Worm (Caenorhabditis elegans): Measurements from ENCODE around the gene efhd-1.
A peak's percentile ranks its signal among the peaks of the same experiment; 100 is the strongest.

The efhd-1 gene

DNA sequence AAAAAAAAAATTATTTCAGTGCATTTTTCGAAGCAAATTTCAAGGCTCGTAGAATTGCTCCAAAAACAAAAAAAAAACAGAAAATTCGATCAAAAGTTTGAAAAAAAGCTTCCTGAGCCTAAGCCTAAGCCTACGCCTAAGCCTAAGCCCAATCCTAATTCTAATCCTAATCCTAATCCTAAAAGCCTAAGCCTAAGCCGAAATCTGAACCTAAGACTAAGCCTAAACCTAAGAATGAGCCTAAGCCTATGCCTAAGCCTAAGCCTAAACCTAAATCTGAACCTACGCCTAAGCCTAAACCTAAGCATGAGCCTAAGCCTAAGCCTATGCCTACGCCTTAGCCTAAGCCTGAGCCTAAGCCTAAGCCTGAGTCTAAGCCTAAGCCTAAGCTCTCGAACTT, 27.6 kb downstream of the efhd-1 start:
- TF ChIP-seq dve-1 (tag; optimal IDR thresholded peaks at IDR 0.05) (peak; percentile 82), ceh-48 (tag; optimal IDR thresholded peaks at IDR 0.05) (no peak)

DNA sequence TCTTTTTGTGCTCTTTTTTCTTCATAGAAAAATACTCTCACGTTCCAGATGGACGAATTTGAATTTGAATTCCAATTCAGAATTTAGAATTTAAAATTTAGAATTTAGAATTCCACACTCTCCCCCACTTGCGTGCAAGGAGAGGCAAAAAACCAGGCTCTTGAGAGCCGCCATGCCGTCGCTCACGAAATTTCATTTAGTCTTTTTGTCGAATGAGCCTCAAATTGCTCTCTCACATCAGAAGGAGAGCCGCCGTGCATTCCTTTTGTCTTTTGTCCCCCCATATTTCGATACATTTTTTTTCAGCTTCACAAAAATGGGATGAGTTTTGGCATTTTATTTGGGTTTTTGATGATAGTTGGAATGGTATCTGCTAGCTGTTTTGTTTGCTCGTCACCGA, 32.5 kb downstream of the efhd-1 start, which contains the start of gene hot-7:
hot-7 (plus strand) TSS at position 301 of the 400 bp plus-strand sequence.
- no peak for TF ChIP-seq lin-11 (tag; optimal IDR thresholded peaks at IDR 0.05)
- TF ChIP-seq pax-1 (tag; optimal IDR thresholded peaks at IDR 0.05), result no peak
- no peak for TF ChIP-seq tbx-2 (tag; optimal IDR thresholded peaks at IDR 0.05)
- no peak for TF ChIP-seq eyg-1 (tag; optimal IDR thresholded peaks at IDR 0.05)
- TF ChIP-seq gmeb-2 (tag; optimal IDR thresholded peaks at IDR 0.05), result no peak
- TF ChIP-seq Y22D7AL.16 (tag; optimal IDR thresholded peaks at IDR 0.05), result no peak
- no peak for TF ChIP-seq mec-3 (tag; optimal IDR thresholded peaks at IDR 0.05; ENCODE audit: borderline replicate concordance)
- no peak for TF ChIP-seq ref-2 (tag; optimal IDR thresholded peaks at IDR 0.05)
- no peak for TF ChIP-seq fkh-10 (GFP tag; optimal IDR thresholded peaks at IDR 0.05)
- no peak for TF ChIP-seq hlh-13 (GFP tag; optimal IDR thresholded peaks at IDR 0.05)
- TF ChIP-seq hlh-15 (tag; optimal IDR thresholded peaks at IDR 0.05), result no peak
- no peak for TF ChIP-seq C38D4.7 (GFP tag; optimal IDR thresholded peaks at IDR 0.05)
- TF ChIP-seq che-1 (tag; optimal IDR thresholded peaks at IDR 0.05), result no peak
- no peak for TF ChIP-seq hlh-8 (tag; optimal IDR thresholded peaks at IDR 0.05)

DNA sequence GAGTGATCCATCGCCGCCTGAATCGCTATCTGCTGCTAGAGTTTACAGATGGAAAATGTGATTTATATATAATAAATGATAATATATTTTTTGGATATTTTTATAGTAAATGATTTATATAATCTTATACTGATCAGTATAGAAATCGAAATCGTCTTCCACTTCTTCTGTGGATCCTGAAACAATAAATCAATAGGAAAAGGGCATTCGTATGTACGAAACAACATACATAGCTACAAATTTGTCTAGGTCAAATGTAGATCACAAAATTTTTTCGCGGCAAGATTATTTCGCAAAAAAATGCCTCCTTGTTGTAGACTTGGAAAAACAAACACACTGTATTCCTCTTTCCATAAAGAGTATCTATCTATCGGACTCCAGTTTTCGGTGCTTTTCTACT, 35.5 kb downstream of the efhd-1 start, which contains the start of gene Y48B6A.10:
Y48B6A.10 (plus strand) TSS at position 301 of the 400 bp plus-strand sequence.
- no peak for TF ChIP-seq C08G9.2 (tag; optimal IDR thresholded peaks at IDR 0.05)

DNA sequence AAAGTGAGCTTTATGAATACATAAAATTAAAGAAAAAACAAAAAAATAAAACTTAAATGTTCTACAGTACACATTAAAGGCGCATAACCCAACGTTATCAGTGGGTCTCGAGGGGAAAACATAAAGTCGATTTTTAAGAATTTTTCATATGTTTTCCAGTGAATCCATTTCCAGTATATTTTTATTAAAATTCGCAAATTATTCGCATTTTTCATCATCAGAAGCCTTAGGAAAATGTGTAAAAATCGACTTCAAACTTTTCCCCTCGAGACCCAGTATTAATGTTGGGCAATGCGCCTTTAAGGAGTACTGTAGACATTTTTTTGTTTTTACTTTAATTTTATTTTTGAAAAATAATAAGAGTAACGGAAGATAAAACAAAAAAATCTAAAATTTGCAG, 39.5 kb downstream of the efhd-1 start:
- TF ChIP-seq ceh-6 (GFP tag; optimal IDR thresholded peaks at IDR 0.05), result no peak
- TF ChIP-seq sdc-2 (tag; optimal IDR thresholded peaks at IDR 0.05), result no peak
- TF ChIP-seq fkh-10 (GFP tag; optimal IDR thresholded peaks at IDR 0.05), result no peak

DNA sequence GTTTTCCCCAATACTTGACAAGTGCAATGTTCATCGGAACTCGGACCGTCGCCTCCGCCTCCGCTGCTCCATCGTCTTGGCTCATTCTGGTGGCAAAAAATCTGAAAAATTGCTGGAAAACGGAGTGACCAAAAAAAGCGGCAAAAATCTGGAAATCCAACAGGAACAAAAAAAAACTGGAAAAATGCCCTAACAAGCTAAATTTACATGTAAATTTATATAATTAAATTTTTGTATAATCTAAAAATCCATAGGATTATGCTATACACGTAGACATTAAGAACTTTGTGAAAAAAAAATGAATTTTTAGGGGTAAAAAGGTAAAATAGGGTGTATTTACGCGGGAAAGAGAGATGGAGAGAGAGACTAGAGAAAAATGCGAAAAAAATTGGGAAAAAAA, 47.6 kb downstream of the efhd-1 start, which contains the start of gene Y48B6A.13:
Y48B6A.13 (minus strand) TSS at position 101 of the 400 bp plus-strand sequence.
- TF ChIP-seq ceh-6 (GFP tag; optimal IDR thresholded peaks at IDR 0.05), result no peak

DNA sequence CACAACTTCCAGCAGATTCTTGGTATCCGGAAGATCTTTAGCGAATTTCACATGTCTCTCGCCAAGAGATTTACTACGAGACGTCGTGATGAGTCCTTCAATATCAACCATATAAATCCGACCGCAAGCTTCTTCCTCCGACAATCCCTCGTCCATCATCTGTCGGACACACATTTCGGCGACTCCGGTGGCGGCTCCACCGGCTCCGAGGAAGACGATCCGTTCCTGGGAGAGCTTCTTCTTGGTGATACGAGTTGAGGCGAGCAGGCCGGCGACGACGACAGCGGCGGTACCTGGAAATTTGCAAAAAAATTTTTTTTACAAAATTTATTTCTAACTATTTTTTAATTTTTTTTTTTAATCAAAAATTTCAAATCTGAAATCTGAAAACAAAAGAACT, 51.5 kb downstream of the efhd-1 start:
- no peak for TF ChIP-seq hlh-6 (tag; optimal IDR thresholded peaks at IDR 0.05)
- no peak for TF ChIP-seq ceh-34 (tag; optimal IDR thresholded peaks at IDR 0.05)
- TF ChIP-seq syd-9 (tag; optimal IDR thresholded peaks at IDR 0.05), result no peak
- no peak for TF ChIP-seq ceh-18 (tag; optimal IDR thresholded peaks at IDR 0.05)
- no peak for TF ChIP-seq pag-3 (tag; optimal IDR thresholded peaks at IDR 0.05; ENCODE audit: borderline replicate concordance)
- TF ChIP-seq odd-2 (tag; optimal IDR thresholded peaks at IDR 0.05), result no peak
- no peak for TF ChIP-seq fkh-6 (tag; optimal IDR thresholded peaks at IDR 0.05)
- TF ChIP-seq rnt-1 (tag; optimal IDR thresholded peaks at IDR 0.05), result no peak
- no peak for TF ChIP-seq ref-2 (tag; optimal IDR thresholded peaks at IDR 0.05)
- TF ChIP-seq ceh-30 (tag; optimal IDR thresholded peaks at IDR 0.05), result no peak
- TF ChIP-seq ama-1 (optimal IDR thresholded peaks at IDR 0.05), result no peak
- no peak for TF ChIP-seq K02D7.2 (tag; optimal IDR thresholded peaks at IDR 0.05)
- no peak for TF ChIP-seq fkh-10 (GFP tag; optimal IDR thresholded peaks at IDR 0.05)
- TF ChIP-seq ceh-19 (GFP tag; optimal IDR thresholded peaks at IDR 0.05), result no peak
- TF ChIP-seq unc-55 (GFP tag; optimal IDR thresholded peaks at IDR 0.05), result no peak
- no peak for TF ChIP-seq nhr-232 (tag; optimal IDR thresholded peaks at IDR 0.05)
- TF ChIP-seq ets-4 (tag; optimal IDR thresholded peaks at IDR 0.05), result no peak

All from whole organism, late embryonic.